Worm (Caenorhabditis elegans) whole organism, midembryonic: ENCODE data around the gene H41C03.1.

Experiments used
- tab-1 ChIP-seq: fragments of 200-800 bp; sonication (Bioruptor generic); IDR thresholded peaks from 2 replicates; pipeline ENCODE4 v1.3.6; 2022; ENCODE audit warnings: missing genetic modification characterization, missing compliant biosample characterization
- ztf-23 ChIP-seq: fragments of 200-800 bp; sonication (Bioruptor generic); IDR thresholded peaks from 2 replicates; pipeline ENCODE4 v1.3.6; 2022; ENCODE audit warnings: missing genetic modification reagents, missing genetic modification characterization, missing compliant biosample characterization

ce11 chrII:5853261-5853660 lies 961 bp upstream of the H41C03.1 start:
- TF ChIP-seq ztf-23 (GFP tag; lab: Robert Waterston, UW) = no peak
- TF ChIP-seq tab-1 (GFP tag; lab: Robert Waterston, UW) = no peak
